Fruit fly (Drosophila melanogaster) whole organism, embryonic: Measurements from ENCODE around the gene elgi.
A peak's percentile ranks its signal among the peaks of the same experiment; 100 is the strongest.

Experiments used
- Antp ChIP-seq: fragments of 200-800 bp; sonication (Bioruptor generic); optimal IDR thresholded peaks from 3 replicates; lab custom pipeline; 2016; ENCODE audit warnings: missing biosample characterization, missing genetic modification characterization
- BEAF-32 ChIP-seq: fragments of 200-800 bp; sonication (Bioruptor generic); optimal IDR thresholded peaks from 3 replicates; lab custom pipeline; 2017; ENCODE audit warnings: missing biosample characterization, missing genetic modification characterization, mild to moderate bottlenecking, moderate library complexity, missing genetic modification reagents
- Blimp-1 ChIP-seq: fragments of 200-800 bp; sonication (Bioruptor generic); optimal IDR thresholded peaks from 3 replicates; lab custom pipeline; 2018; ENCODE audit warnings: missing biosample characterization, missing genetic modification characterization, mild to moderate bottlenecking, moderate library complexity, missing genetic modification reagents
- CG11093 ChIP-seq: fragments of 200-800 bp; sonication (Bioruptor generic); IDR thresholded peaks from 3 replicates; pipeline ENCODE4 v1.3.6; 2022; ENCODE audit warnings: missing biosample characterization, missing genetic modification characterization
- CG11398 ChIP-seq: fragments of 200-800 bp; sonication (Bioruptor generic); optimal IDR thresholded peaks from 2 replicates; lab custom pipeline; 2016; ENCODE audit warnings: missing biosample characterization, missing genetic modification characterization
- CG1233 ChIP-seq: fragments of 200-800 bp; sonication (Bioruptor generic); optimal IDR thresholded peaks from 4 replicates; lab custom pipeline; 2018; ENCODE audit warnings: missing biosample characterization, mild to moderate bottlenecking, missing genetic modification characterization
- CG12659 ChIP-seq: fragments of 200-800 bp; sonication (Bioruptor generic); optimal IDR thresholded peaks from 3 replicates; lab custom pipeline; 2017; ENCODE audit warnings: mild to moderate bottlenecking, missing biosample characterization, missing genetic modification reagents, missing genetic modification characterization
- CG14860 ChIP-seq: fragments of 200-800 bp; sonication (Bioruptor generic); IDR thresholded peaks from 3 replicates; pipeline ENCODE4 v1.3.6; 2022; ENCODE audit warnings: missing biosample characterization, missing genetic modification characterization; ENCODE audit not compliant: partially characterized antibody
- CG1529 ChIP-seq: fragments of 200-800 bp; sonication (Bioruptor generic); optimal IDR thresholded peaks from 3 replicates; lab custom pipeline; 2018; ENCODE audit warnings: missing biosample characterization, missing genetic modification characterization
- CG1602 ChIP-seq: fragments of 200-800 bp; sonication (Bioruptor generic); optimal IDR thresholded peaks from 3 replicates; lab custom pipeline; 2016; ENCODE audit warnings: missing biosample characterization, missing genetic modification characterization
- CG17186 ChIP-seq: fragments of 200-800 bp; sonication (Bioruptor generic); optimal IDR thresholded peaks from 3 replicates; lab custom pipeline; 2017; ENCODE audit warnings: missing biosample characterization, missing genetic modification reagents, missing genetic modification characterization
- CG17361 ChIP-seq: fragments of 200-800 bp; sonication (Bioruptor generic); IDR thresholded peaks from 3 replicates; pipeline ENCODE4 v1.3.6; 2022; ENCODE audit warnings: missing biosample characterization, missing genetic modification characterization
- CG1832 ChIP-seq: fragments of 200-800 bp; sonication (Bioruptor generic); optimal IDR thresholded peaks from 2 replicates; lab custom pipeline; 2017; ENCODE audit warnings: missing biosample characterization, mild to moderate bottlenecking, missing genetic modification characterization, inconsistent platforms
- CG18764 ChIP-seq: fragments of 200-800 bp; sonication (Bioruptor generic); optimal IDR thresholded peaks from 3 replicates; lab custom pipeline; 2016; ENCODE audit warnings: missing biosample characterization, missing genetic modification characterization
- CG2120 ChIP-seq: fragments of 200-800 bp; sonication (Bioruptor generic); optimal IDR thresholded peaks from 3 replicates; lab custom pipeline; 2016; ENCODE audit warnings: missing biosample characterization, missing genetic modification characterization
- CG3407 ChIP-seq: fragments of 200-800 bp; sonication (Bioruptor generic); optimal IDR thresholded peaks from 2 replicates; lab custom pipeline; 2018; ENCODE audit warnings: missing biosample characterization, mild to moderate bottlenecking, missing genetic modification characterization
- CG42726 ChIP-seq: fragments of 200-800 bp; sonication (Bioruptor generic); IDR thresholded peaks from 2 replicates; pipeline ENCODE4 v1.3.6; 2022; ENCODE audit warnings: missing biosample characterization, missing genetic modification characterization; ENCODE audit not compliant: partially characterized antibody
- CG43689 ChIP-seq: fragments of 200-800 bp; sonication (Bioruptor generic); IDR thresholded peaks from 2 replicates; pipeline ENCODE4 v1.3.6; 2022; ENCODE audit warnings: missing biosample characterization, missing genetic modification characterization
- CG5180 ChIP-seq: fragments of 200-800 bp; sonication (Bioruptor generic); optimal IDR thresholded peaks from 3 replicates; lab custom pipeline; 2017; ENCODE audit warnings: missing biosample characterization, missing genetic modification characterization, mild to moderate bottlenecking, moderate library complexity, missing genetic modification reagents
- CG5953 ChIP-seq: fragments of 200-800 bp; sonication (Bioruptor generic); IDR thresholded peaks from 2 replicates; pipeline ENCODE4 v1.3.6; 2022; ENCODE audit warnings: missing biosample characterization, missing genetic modification characterization
- CG6791 ChIP-seq: fragments of 200-800 bp; sonication (Bioruptor generic); IDR thresholded peaks from 3 replicates; pipeline ENCODE4 v1.3.6; 2022; ENCODE audit warnings: missing biosample characterization, missing genetic modification characterization; ENCODE audit not compliant: partially characterized antibody
- CG7372 ChIP-seq: fragments of 200-800 bp; sonication (Bioruptor generic); IDR thresholded peaks from 2 replicates; pipeline ENCODE4 v1.3.6; 2022; ENCODE audit warnings: missing biosample characterization, missing genetic modification characterization
- CG7928 ChIP-seq: fragments of 200-800 bp; sonication (Bioruptor generic); optimal IDR thresholded peaks from 2 replicates; lab custom pipeline; 2017; ENCODE audit warnings: missing biosample characterization, mild to moderate bottlenecking, missing genetic modification characterization
- Dip2 ChIP-seq: fragments of 200-800 bp; sonication (Bioruptor generic); IDR thresholded peaks from 2 replicates; pipeline ENCODE4 v1.3.6; 2022; ENCODE audit warnings: missing biosample characterization, missing genetic modification characterization
- Ets65A ChIP-seq: fragments of 200-800 bp; sonication (Bioruptor generic); peaks from one replicate; lab custom pipeline; 2016; ENCODE audit warnings: missing biosample characterization, missing genetic modification characterization
- Gsc ChIP-seq: fragments of 200-800 bp; sonication (Bioruptor generic); IDR thresholded peaks from 2 replicates; pipeline ENCODE4 v1.3.6; 2022; ENCODE audit warnings: missing biosample characterization, missing genetic modification characterization
- HLHmδ ChIP-seq: fragments of 200-800 bp; sonication (Bioruptor generic); optimal IDR thresholded peaks from 2 replicates; lab custom pipeline; 2018; ENCODE audit warnings: missing biosample characterization, mild to moderate bottlenecking, missing genetic modification characterization, moderate library complexity
- HmgZ ChIP-seq: fragments of 200-800 bp; sonication (Bioruptor generic); optimal IDR thresholded peaks from 2 replicates; lab custom pipeline; 2018; ENCODE audit warnings: missing biosample characterization, mild to moderate bottlenecking, missing genetic modification characterization
- Jarid2 ChIP-seq: fragments of 200-800 bp; sonication (Bioruptor generic); optimal IDR thresholded peaks from 3 replicates; lab custom pipeline; 2017; ENCODE audit warnings: mild to moderate bottlenecking, missing biosample characterization, missing genetic modification reagents, missing genetic modification characterization
- MTF-1 ChIP-seq: fragments of 200-800 bp; sonication (Bioruptor generic); optimal IDR thresholded peaks from 2 replicates; lab custom pipeline; 2018; ENCODE audit warnings: missing biosample characterization, mild to moderate bottlenecking, missing genetic modification characterization, borderline replicate concordance
- NK7.1 ChIP-seq: fragments of 200-800 bp; sonication (Bioruptor generic); optimal IDR thresholded peaks from 3 replicates; lab custom pipeline; 2016; ENCODE audit warnings: missing biosample characterization, missing genetic modification characterization
- al ChIP-seq: fragments of 200-800 bp; sonication (Bioruptor generic); IDR thresholded peaks from 2 replicates; pipeline ENCODE4 v1.3.6; 2022; ENCODE audit warnings: missing biosample characterization, missing genetic modification characterization
- ato ChIP-seq: fragments of 200-800 bp; sonication (Bioruptor generic); IDR thresholded peaks from 2 replicates; pipeline ENCODE4 v1.3.6; 2022; ENCODE audit warnings: missing biosample characterization, missing genetic modification characterization; ENCODE audit not compliant: partially characterized antibody
- bsh ChIP-seq, 2 experiments: fragments of 200-800 bp; sonication (Bioruptor generic); optimal IDR thresholded peaks; 2 replicates each; lab custom pipeline; 2017 to 2018; ENCODE audit warnings: mild to moderate bottlenecking in 2 of 2, missing biosample characterization in 2 of 2, missing genetic modification characterization in 2 of 2, moderate library complexity in 1 of 2
- caup ChIP-seq: fragments of 200-800 bp; sonication (Bioruptor generic); optimal IDR thresholded peaks from 3 replicates; lab custom pipeline; 2017; ENCODE audit warnings: missing biosample characterization, mild to moderate bottlenecking, missing genetic modification characterization, moderate library complexity; ENCODE audit not compliant: severe bottlenecking
- corto ChIP-seq: fragments of 200-800 bp; sonication (Bioruptor generic); optimal IDR thresholded peaks from 2 replicates; lab custom pipeline; 2016; ENCODE audit warnings: missing biosample characterization, mild to moderate bottlenecking, missing genetic modification characterization, moderate library complexity
- crp ChIP-seq, 2 experiments: fragments of 200-800 bp; sonication (Bioruptor generic); optimal IDR thresholded peaks; 2 replicates in 1 of 2; 3 replicates in 1 of 2; lab custom pipeline; 2017; ENCODE audit warnings: missing biosample characterization in 2 of 2, missing genetic modification characterization in 2 of 2, mild to moderate bottlenecking in 1 of 2, moderate library complexity in 1 of 2
- esg ChIP-seq: fragments of 200-800 bp; sonication (Bioruptor generic); conservative IDR thresholded peaks from 2 replicates; pipeline ENCODE4 v1.3.6; 2022; ENCODE audit warnings: missing biosample characterization, missing genetic modification characterization
- eve ChIP-seq, 2 experiments: fragments of >200 bp; optimal IDR thresholded peaks; 2 replicates each; lab custom pipeline; 2017; ENCODE audit warnings: missing biosample characterization in 2 of 2, missing genetic modification characterization in 2 of 2
- gem ChIP-seq: fragments of 200-800 bp; sonication (Bioruptor generic); optimal IDR thresholded peaks from 2 replicates; lab custom pipeline; 2019; ENCODE audit warnings: missing biosample characterization, mild to moderate bottlenecking, missing genetic modification characterization, moderate library complexity
- insv ChIP-seq, 2 experiments: fragments of 200-800 bp; sonication (Bioruptor generic); optimal IDR thresholded peaks; 3 replicates each; lab custom pipeline; 2016 to 2018; ENCODE audit warnings: missing biosample characterization in 2 of 2, missing genetic modification characterization in 2 of 2
- lola ChIP-seq, 3 experiments: fragments of >200 bp in 2 of 3; fragments of 200-800 bp in 1 of 3; sonication (Bioruptor generic) in 1 of 3; optimal IDR thresholded peaks; 2 replicates each; lab custom pipeline; 2017 to 2019; ENCODE audit warnings: missing biosample characterization in 3 of 3, missing genetic modification characterization in 3 of 3, mild to moderate bottlenecking in 1 of 3, moderate library complexity in 1 of 3
- sima ChIP-seq: fragments of 200-800 bp; sonication (Bioruptor generic); optimal IDR thresholded peaks from 2 replicates; lab custom pipeline; 2016; ENCODE audit warnings: missing biosample characterization, missing genetic modification characterization
- slou ChIP-seq: fragments of 200-800 bp; sonication (Bioruptor generic); optimal IDR thresholded peaks from 3 replicates; lab custom pipeline; 2016; ENCODE audit warnings: missing biosample characterization, missing genetic modification characterization
- slp2 ChIP-seq: fragments of 200-800 bp; sonication (Bioruptor generic); optimal IDR thresholded peaks from 2 replicates; lab custom pipeline; 2016; ENCODE audit warnings: missing biosample characterization, missing genetic modification characterization
- so ChIP-seq: fragments of 200-800 bp; sonication (Bioruptor generic); IDR thresholded peaks from 3 replicates; pipeline ENCODE4 v1.3.6; 2022; ENCODE audit warnings: missing biosample characterization, missing genetic modification characterization
- sug ChIP-seq: fragments of 200-800 bp; optimal IDR thresholded peaks from 2 replicates; lab custom pipeline; 2019; ENCODE audit warnings: missing biosample characterization, mild to moderate bottlenecking, missing genetic modification characterization, moderate library complexity
- trem ChIP-seq: fragments of 200-800 bp; optimal IDR thresholded peaks from 3 replicates; lab custom pipeline; 2019; ENCODE audit warnings: missing biosample characterization, mild to moderate bottlenecking, missing genetic modification characterization, moderate library complexity

The elgi gene

dm6 chr3L:15924811-15925437 is 31.4 kb upstream of the elgi start, which contains the start of gene sff (continued):
- TF ChIP-seq CG2120 (GFP tag; lab: Kevin White, UChicago) (peak; percentile 74), CG5180 (peak; percentile 58), CG5953 (GFP tag; lab: Robert Waterston, UW) (peak; percentile 80), Antp (peak; percentile 66), HLHmδ (GFP tag; lab: Kevin White, UChicago) (peak; percentile 85), caup (GFP tag; lab: Kevin White, UChicago) (peak; percentile 85), MTF-1 (GFP tag; lab: Kevin White, UChicago) (peak; percentile 87), CG11093 (peak; percentile 90), CG3407 (GFP tag; lab: Kevin White, UChicago) (peak; percentile 83), insv (GFP tag; optimal IDR thresholded peaks at IDR 0.05; lab: Kevin White, UChicago) (peak in 1 of 2 experiments; percentile 66), CG17361 (GFP tag; lab: Robert Waterston, UW) (peak; percentile 93), so (GFP tag; lab: Robert Waterston, UW) (peak; percentile 83), sima (GFP tag; lab: Kevin White, UChicago) (no peak), crp (GFP tag; optimal IDR thresholded peaks at IDR 0.05; lab: Kevin White, UChicago) (peak in 1 of 2 experiments; percentile 38), CG11398 (GFP tag; lab: Kevin White, UChicago) (peak; percentile 58), Jarid2 (GFP tag; lab: Kevin White, UChicago) (peak; percentile 58), CG1832 (GFP tag; lab: Kevin White, UChicago) (no peak), Blimp-1 (GFP tag; lab: Kevin White, UChicago) (peak; percentile 87), sug (tag; lab: Kevin White, UChicago) (peak; percentile 85), CG18764 (GFP tag; lab: Kevin White, UChicago) (peak; percentile 85), slou (peak; percentile 51), CG6791 (GFP tag; lab: Robert Waterston, UW) (peak; percentile 37; the same call in 1 of the 3 replicates), BEAF-32 (GFP tag; lab: Kevin White, UChicago) (peak; percentile 61), CG42726 (GFP tag; lab: Robert Waterston, UW) (no peak), CG12659 (GFP tag; lab: Kevin White, UChicago) (peak; percentile 91), esg (peak; percentile 86), Ets65A (peak; percentile 95), lola (GFP tag; optimal IDR thresholded peaks at IDR 0.05; lab: Kevin White, UChicago) (peak in 1 of 3 experiments; percentile 92), slp2 (GFP tag; lab: Kevin White, UChicago) (peak; percentile 63), CG7928 (GFP tag; lab: Kevin White, UChicago) (peak; percentile 49), NK7.1 (no peak), ato (GFP tag; lab: Robert Waterston, UW) (no peak), trem (tag; lab: Kevin White, UChicago) (peak; percentile 87), al (peak; percentile 77), Gsc (peak; percentile 79), gem (tag; lab: Kevin White, UChicago) (peak; percentile 91), CG14860 (GFP tag; lab: Robert Waterston, UW) (peak; percentile 33; the same call in 1 of the 3 replicates), bsh (GFP tag; optimal IDR thresholded peaks at IDR 0.05; lab: Kevin White, UChicago) (peak; percentile 34 to 92), HmgZ (peak; percentile 87), CG43689 (GFP tag; lab: Robert Waterston, UW) (no peak), CG1529 (GFP tag; lab: Kevin White, UChicago) (peak; percentile 84), CG7372 (peak; percentile 88), CG17186 (GFP tag; lab: Kevin White, UChicago) (peak; percentile 63), corto (GFP tag; lab: Kevin White, UChicago) (no peak), CG1602 (GFP tag; lab: Kevin White, UChicago) (peak; percentile 85), Dip2 (GFP tag; lab: Robert Waterston, UW) (no peak), eve (GFP tag; optimal IDR thresholded peaks at IDR 0.05; lab: Kevin White, UChicago) (no peak), CG1233 (GFP tag; lab: Kevin White, UChicago) (peak; percentile 81)
